Fruit fly (Drosophila melanogaster) whole organism, embryonic: ENCODE results near the gene Ets97D.

Experiments
- Asciz ChIP-seq: fragments of 200-800 bp; sonication (Bioruptor generic); optimal IDR thresholded peaks from 2 replicates; lab custom pipeline; 2017; ENCODE audit warnings: missing biosample characterization, mild to moderate bottlenecking, missing genetic modification characterization, missing genetic modification reagents
- CG11398 ChIP-seq: fragments of 200-800 bp; sonication (Bioruptor generic); optimal IDR thresholded peaks from 2 replicates; lab custom pipeline; 2016; ENCODE audit warnings: missing biosample characterization, missing genetic modification characterization
- CG12942 ChIP-seq: fragments of 200-800 bp; sonication (Bioruptor generic); optimal IDR thresholded peaks from 3 replicates; lab custom pipeline; 2016; ENCODE audit warnings: missing biosample characterization, missing genetic modification characterization
- CG13123 ChIP-seq: fragments of 200-800 bp; sonication (Bioruptor generic); optimal IDR thresholded peaks from 2 replicates; lab custom pipeline; 2016; ENCODE audit warnings: missing biosample characterization, missing genetic modification characterization
- CG13287 ChIP-seq: fragments of 200-800 bp; sonication (Bioruptor generic); IDR thresholded peaks from 2 replicates; pipeline ENCODE4 v1.3.6; 2022; ENCODE audit warnings: missing biosample characterization, missing genetic modification characterization; ENCODE audit not compliant: partially characterized antibody
- CG18599 ChIP-seq: fragments of 200-800 bp; sonication (Bioruptor generic); optimal IDR thresholded peaks from 3 replicates; lab custom pipeline; 2017; ENCODE audit warnings: missing biosample characterization, missing genetic modification characterization, mild to moderate bottlenecking, moderate library complexity, missing genetic modification reagents
- CG18619 ChIP-seq: fragments of 200-800 bp; sonication (Bioruptor generic); optimal IDR thresholded peaks from 3 replicates; lab custom pipeline; 2017; ENCODE audit warnings: missing biosample characterization, mild to moderate bottlenecking, missing genetic modification characterization
- CG30403 ChIP-seq: fragments of 200-800 bp; sonication (Bioruptor generic); optimal IDR thresholded peaks from 3 replicates; lab custom pipeline; 2016; ENCODE audit warnings: missing biosample characterization, missing genetic modification characterization
- CG3995 ChIP-seq: fragments of 200-800 bp; sonication (Bioruptor generic); optimal IDR thresholded peaks from 3 replicates; lab custom pipeline; 2016; ENCODE audit warnings: missing biosample characterization, missing genetic modification characterization
- CG6854 ChIP-seq: fragments of 200-800 bp; sonication (Bioruptor generic); optimal IDR thresholded peaks from 3 replicates; lab custom pipeline; 2017; ENCODE audit warnings: missing biosample characterization, mild to moderate bottlenecking, missing genetic modification characterization
- CG7372 ChIP-seq: fragments of 200-800 bp; sonication (Bioruptor generic); IDR thresholded peaks from 2 replicates; pipeline ENCODE4 v1.3.6; 2022; ENCODE audit warnings: missing biosample characterization, missing genetic modification characterization
- CG8281 ChIP-seq: fragments of 200-800 bp; sonication (Bioruptor generic); optimal IDR thresholded peaks from 2 replicates; lab custom pipeline; 2018; ENCODE audit warnings: missing biosample characterization, mild to moderate bottlenecking, missing genetic modification characterization, moderate library complexity
- CG8478 ChIP-seq: fragments of >200 bp; optimal IDR thresholded peaks from 2 replicates; lab custom pipeline; 2018
- CG9609 ChIP-seq: fragments of 200-800 bp; sonication (Bioruptor generic); optimal IDR thresholded peaks from 3 replicates; lab custom pipeline; 2016; ENCODE audit warnings: missing biosample characterization, missing genetic modification characterization
- Dad ChIP-seq: fragments of 200-800 bp; sonication (Bioruptor generic); optimal IDR thresholded peaks from 3 replicates; lab custom pipeline; 2016; ENCODE audit warnings: missing biosample characterization, missing genetic modification characterization
- Dll ChIP-seq: fragments of 200-800 bp; sonication (Bioruptor generic); IDR thresholded peaks from 4 replicates; pipeline ENCODE4 v1.3.6; 2022; ENCODE audit warnings: missing biosample characterization, missing genetic modification characterization; ENCODE audit not compliant: partially characterized antibody
- Dp ChIP-seq: fragments of 200-800 bp; sonication (Bioruptor generic); optimal IDR thresholded peaks from 2 replicates; lab custom pipeline; 2018; ENCODE audit warnings: missing biosample characterization, mild to moderate bottlenecking, missing genetic modification characterization, moderate library complexity
- HLH54F ChIP-seq: fragments of 200-800 bp; sonication (Bioruptor generic); optimal IDR thresholded peaks from 3 replicates; lab custom pipeline; 2016; ENCODE audit warnings: missing biosample characterization, missing genetic modification characterization
- HmgD ChIP-seq: fragments of 200-800 bp; sonication (Bioruptor generic); optimal IDR thresholded peaks from 3 replicates; lab custom pipeline; 2016; ENCODE audit warnings: missing biosample characterization, missing genetic modification characterization
- Mad ChIP-seq: fragments of 200-800 bp; sonication (Bioruptor generic); optimal IDR thresholded peaks from 2 replicates; lab custom pipeline; 2016; ENCODE audit warnings: missing biosample characterization, missing genetic modification characterization
- Meics ChIP-seq: fragments of 200-800 bp; sonication (Bioruptor generic); optimal IDR thresholded peaks from 2 replicates; lab custom pipeline; 2017; ENCODE audit warnings: missing biosample characterization, mild to moderate bottlenecking, missing genetic modification characterization
- Mes4 ChIP-seq: fragments of 200-800 bp; sonication (Bioruptor generic); optimal IDR thresholded peaks from 2 replicates; lab custom pipeline; 2016; ENCODE audit warnings: missing biosample characterization, missing genetic modification characterization
- NK7.1 ChIP-seq: fragments of 200-800 bp; sonication (Bioruptor generic); optimal IDR thresholded peaks from 3 replicates; lab custom pipeline; 2016; ENCODE audit warnings: missing biosample characterization, missing genetic modification characterization
- NfI ChIP-seq: fragments of 200-800 bp; sonication (Bioruptor generic); optimal IDR thresholded peaks from 3 replicates; lab custom pipeline; 2018; ENCODE audit warnings: missing biosample characterization, mild to moderate bottlenecking, missing genetic modification characterization, moderate library complexity
- Oli ChIP-seq: fragments of 200-800 bp; sonication (Bioruptor generic); optimal IDR thresholded peaks from 2 replicates; lab custom pipeline; 2018; ENCODE audit warnings: missing biosample characterization, mild to moderate bottlenecking, missing genetic modification characterization, moderate library complexity
- Ptx1 ChIP-seq: fragments of 200-800 bp; sonication (Bioruptor generic); IDR thresholded peaks from 2 replicates; pipeline ENCODE4 v1.3.6; 2022; ENCODE audit warnings: missing biosample characterization, missing genetic modification characterization
- aop ChIP-seq: fragments of 200-800 bp; sonication (Bioruptor generic); IDR thresholded peaks from 2 replicates; pipeline ENCODE4 v1.3.6; 2022; ENCODE audit warnings: missing biosample characterization, missing genetic modification characterization
- ap ChIP-seq: fragments of 200-800 bp; sonication (Bioruptor generic); IDR thresholded peaks from 2 replicates; pipeline ENCODE4 v1.3.6; 2022; ENCODE audit warnings: missing biosample characterization, missing genetic modification characterization
- ase ChIP-seq: fragments of 200-800 bp; sonication (Bioruptor generic); IDR thresholded peaks from 3 replicates; pipeline ENCODE4 v1.3.6; 2022; ENCODE audit warnings: missing biosample characterization, missing genetic modification characterization
- bcd ChIP-seq: fragments of 200-800 bp; sonication (Bioruptor generic); optimal IDR thresholded peaks from 2 replicates; lab custom pipeline; 2017; ENCODE audit warnings: missing biosample characterization, mild to moderate bottlenecking, missing genetic modification characterization
- bsh ChIP-seq, 2 experiments: fragments of 200-800 bp; sonication (Bioruptor generic); optimal IDR thresholded peaks; 2 replicates each; lab custom pipeline; 2017 to 2018; ENCODE audit warnings: mild to moderate bottlenecking in 2 of 2, missing biosample characterization in 2 of 2, missing genetic modification characterization in 2 of 2, moderate library complexity in 1 of 2
- caup ChIP-seq: fragments of 200-800 bp; sonication (Bioruptor generic); optimal IDR thresholded peaks from 3 replicates; lab custom pipeline; 2017; ENCODE audit warnings: missing biosample characterization, mild to moderate bottlenecking, missing genetic modification characterization, moderate library complexity; ENCODE audit not compliant: severe bottlenecking
- ems ChIP-seq: fragments of 200-800 bp; sonication (Bioruptor generic); optimal IDR thresholded peaks from 3 replicates; lab custom pipeline; 2016; ENCODE audit warnings: missing biosample characterization, missing genetic modification characterization
- exex ChIP-seq: fragments of 200-800 bp; sonication (Bioruptor generic); optimal IDR thresholded peaks from 4 replicates; lab custom pipeline; 2018; ENCODE audit warnings: missing biosample characterization, mild to moderate bottlenecking, missing genetic modification characterization, moderate library complexity
- fru ChIP-seq: fragments of >200 bp; optimal IDR thresholded peaks from 2 replicates; lab custom pipeline; 2017
- gem ChIP-seq: fragments of 200-800 bp; sonication (Bioruptor generic); optimal IDR thresholded peaks from 2 replicates; lab custom pipeline; 2019; ENCODE audit warnings: missing biosample characterization, mild to moderate bottlenecking, missing genetic modification characterization, moderate library complexity
- jing ChIP-seq: fragments of 200-800 bp; sonication (Bioruptor generic); optimal IDR thresholded peaks from 2 replicates; lab custom pipeline; 2018; ENCODE audit warnings: missing biosample characterization, mild to moderate bottlenecking, missing genetic modification characterization
- kay ChIP-seq: fragments of 200-800 bp; sonication (Bioruptor generic); optimal IDR thresholded peaks from 2 replicates; lab custom pipeline; 2016; ENCODE audit warnings: missing biosample characterization, missing genetic modification characterization
- lmd ChIP-seq: fragments of 200-800 bp; sonication (Bioruptor generic); IDR thresholded peaks from 2 replicates; pipeline ENCODE4 v1.3.6; 2022; ENCODE audit warnings: missing biosample characterization, missing genetic modification characterization
- mam ChIP-seq: fragments of 200-800 bp; sonication (Bioruptor generic); optimal IDR thresholded peaks from 3 replicates; lab custom pipeline; 2016; ENCODE audit warnings: missing biosample characterization, missing genetic modification characterization
- onecut ChIP-seq: fragments of 200-800 bp; sonication (Bioruptor generic); IDR thresholded peaks from 2 replicates; pipeline ENCODE4 v1.3.6; 2022; ENCODE audit warnings: missing biosample characterization, missing genetic modification characterization
- pfk ChIP-seq: fragments of 200-800 bp; sonication (Bioruptor generic); optimal IDR thresholded peaks from 2 replicates; lab custom pipeline; 2018; ENCODE audit warnings: missing biosample characterization, mild to moderate bottlenecking, missing genetic modification characterization, moderate library complexity
- row ChIP-seq: fragments of 200-800 bp; sonication (Bioruptor generic); IDR thresholded peaks from 3 replicates; pipeline ENCODE4 v1.3.6; 2022; ENCODE audit warnings: missing biosample characterization, missing genetic modification characterization
- sim ChIP-seq: fragments of 200-800 bp; sonication (Bioruptor generic); IDR thresholded peaks from 2 replicates; pipeline ENCODE4 v1.3.6; 2022; ENCODE audit warnings: missing biosample characterization, missing genetic modification characterization
- sna ChIP-seq: fragments of 200-800 bp; sonication (Bioruptor generic); IDR thresholded peaks from 2 replicates; pipeline ENCODE4 v1.3.6; 2022; ENCODE audit warnings: missing biosample characterization, missing genetic modification characterization; ENCODE audit not compliant: partially characterized antibody
- sug ChIP-seq: fragments of 200-800 bp; optimal IDR thresholded peaks from 2 replicates; lab custom pipeline; 2019; ENCODE audit warnings: missing biosample characterization, mild to moderate bottlenecking, missing genetic modification characterization, moderate library complexity
- ttk ChIP-seq: fragments of 200-800 bp; sonication (Bioruptor generic); IDR thresholded peaks from 2 replicates; pipeline ENCODE4 v2.1.2; 2022; ENCODE audit warnings: missing biosample characterization, missing genetic modification characterization
- tx ChIP-seq: fragments of 200-800 bp; sonication (Bioruptor generic); optimal IDR thresholded peaks from 2 replicates; lab custom pipeline; 2016; ENCODE audit warnings: missing biosample characterization, missing genetic modification characterization
- usp ChIP-seq: fragments of >200 bp; optimal IDR thresholded peaks from 2 replicates; lab custom pipeline; 2017; ENCODE audit warnings: missing biosample characterization, missing genetic modification characterization
- yki ChIP-seq: fragments of >200 bp; optimal IDR thresholded peaks from 3 replicates; lab custom pipeline; 2018

Gene Ets97D

dm6 chr3R:26881121-26881895 lies 31.4 kb downstream of the Ets97D start, which contains the start of the genes ro and T48 (continued):
- peak; percentile 7 for TF ChIP-seq CG13123 (GFP tag; lab: Kevin White, UChicago)
- peak; percentile 67 for TF ChIP-seq Ptx1 (GFP tag; lab: Robert Waterston, UW)
- TF ChIP-seq sna (GFP tag; lab: Robert Waterston, UW) = no peak
- peak; percentile 68 for TF ChIP-seq bcd (GFP tag; lab: Kevin White, UChicago)
- no peak for TF ChIP-seq fru (lab: Kevin White, UChicago)
- no peak for TF ChIP-seq CG3995 (GFP tag; lab: Kevin White, UChicago)
- TF ChIP-seq exex (tag; lab: Kevin White, UChicago) = no peak
- no peak for TF ChIP-seq jing
- TF ChIP-seq HmgD (GFP tag; lab: Kevin White, UChicago) = peak; percentile 91
- no peak for TF ChIP-seq CG11398 (GFP tag; lab: Kevin White, UChicago)
- peak; percentile 51 for TF ChIP-seq CG30403
- TF ChIP-seq CG9609 = peak; percentile 37
- peak; percentile 64 for TF ChIP-seq Mes4
- peak; percentile 56 for TF ChIP-seq CG12942
- TF ChIP-seq mam (GFP tag; lab: Kevin White, UChicago) = peak; percentile 65
- peak; percentile 61 for TF ChIP-seq Dad (GFP tag; lab: Kevin White, UChicago)
- peak; percentile 20 for TF ChIP-seq CG18619
- TF ChIP-seq lmd (GFP tag; lab: Robert Waterston, UW) = no peak; the same call in 1 of the 2 replicates
- TF ChIP-seq CG8281 = no peak
- TF ChIP-seq CG13287 = peak; percentile 76
- TF ChIP-seq Mad (GFP tag; lab: Kevin White, UChicago) = peak; percentile 70
- TF ChIP-seq ase (GFP tag; lab: Robert Waterston, UW) = no peak
- TF ChIP-seq NK7.1 (GFP tag; lab: Kevin White, UChicago) = peak; percentile 8
- no peak for TF ChIP-seq Oli (tag; lab: Kevin White, UChicago)
- peak; percentile 66 for TF ChIP-seq caup (GFP tag; lab: Kevin White, UChicago)
- peak; percentile 17 for TF ChIP-seq tx (GFP tag; lab: Kevin White, UChicago)
- TF ChIP-seq pfk = no peak
- TF ChIP-seq CG18599 = peak; percentile 55
- TF ChIP-seq ems (GFP tag; lab: Kevin White, UChicago) = peak; percentile 39
- no peak for TF ChIP-seq usp
- peak; percentile 44 for TF ChIP-seq gem (tag; lab: Kevin White, UChicago)
- peak; percentile 95 for TF ChIP-seq ttk (GFP tag; lab: Robert Waterston, UW)
- peak in 1 of 2 experiments; percentile 9 for TF ChIP-seq bsh (GFP tag; optimal IDR thresholded peaks at IDR 0.05; lab: Kevin White, UChicago)
- TF ChIP-seq CG7372 (GFP tag; lab: Robert Waterston, UW) = no peak
- TF ChIP-seq onecut = no peak; the same call in 1 of the 2 replicates
- peak; percentile 60; the same call in 1 of the 4 replicates for TF ChIP-seq Dll (GFP tag; lab: Robert Waterston, UW)
- peak; percentile 44 for TF ChIP-seq yki (lab: Kevin White, UChicago)
- no peak for TF ChIP-seq sim (GFP tag; lab: Robert Waterston, UW)
- peak; percentile 46 for TF ChIP-seq row (GFP tag; lab: Robert Waterston, UW)
- TF ChIP-seq HLH54F (GFP tag; lab: Kevin White, UChicago) = peak; percentile 68
- no peak for TF ChIP-seq CG6854 (GFP tag; lab: Kevin White, UChicago)
- TF ChIP-seq Dp (GFP tag; lab: Kevin White, UChicago) = peak; percentile 80
- no peak for TF ChIP-seq ap
- TF ChIP-seq CG8478 (lab: Kevin White, UChicago) = peak; percentile 96
- TF ChIP-seq Asciz (GFP tag; lab: Kevin White, UChicago) = no peak
- peak; percentile 16 for TF ChIP-seq kay (GFP tag; lab: Kevin White, UChicago)
- peak; percentile 93 for TF ChIP-seq aop (GFP tag; lab: Robert Waterston, UW)
- peak; percentile 42 for TF ChIP-seq Meics (GFP tag; lab: Kevin White, UChicago)
- peak; percentile 66 for TF ChIP-seq sug (tag; lab: Kevin White, UChicago)
- peak; percentile 56 for TF ChIP-seq NfI
